Worm (Caenorhabditis elegans): ENCODE data around the gene fbxa-7.

fbxa-7 gene

DNA sequence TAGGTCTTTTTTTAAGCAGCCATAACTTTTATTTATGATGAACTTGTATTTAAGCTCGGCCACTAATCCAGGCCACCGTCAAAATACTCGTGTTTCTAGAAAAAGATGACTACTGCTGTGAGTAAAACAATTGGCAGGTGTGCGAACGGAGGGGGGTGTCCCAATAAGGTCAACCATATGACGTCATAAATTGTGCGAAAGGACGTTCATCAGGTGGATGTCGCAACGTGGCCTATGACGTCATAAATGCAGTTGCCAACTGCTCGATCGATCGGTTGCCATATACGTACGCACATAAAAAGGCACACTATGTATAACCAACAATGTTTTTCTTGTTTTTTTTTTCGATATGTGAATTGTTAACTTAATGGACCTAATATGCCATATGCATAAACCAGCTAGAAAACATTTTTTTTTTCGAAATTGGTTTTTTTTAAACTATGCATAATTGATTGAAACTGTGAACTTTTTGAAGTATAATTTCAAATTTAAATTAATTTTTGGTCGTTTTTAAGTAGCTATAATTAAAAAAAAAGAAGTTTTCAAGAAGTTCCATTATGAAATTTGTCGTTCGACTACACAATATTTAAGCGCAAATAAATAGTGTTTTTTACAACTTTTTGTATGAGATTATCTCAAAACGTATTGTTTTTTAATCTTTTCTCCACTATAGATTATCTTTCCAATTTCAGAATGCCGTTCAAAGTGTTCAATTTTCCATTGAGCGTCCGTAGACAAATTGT is 16.9 kb downstream of the fbxa-7 start, which contains the start of gene C39B5.2:
Gene C39B5.2 (plus strand): TSS at position 693 of the 743 bp plus-strand sequence.
- TF ChIP-seq bed-3 (GFP tag; optimal IDR thresholded peaks at IDR 0.05) (no peak), M03D4.4 (tag; optimal IDR thresholded peaks at IDR 0.05) (no peak), ceh-39 (tag; optimal IDR thresholded peaks at IDR 0.05) (peak; percentile 80), mls-2 (tag; optimal IDR thresholded peaks at IDR 0.05) (no peak), nhr-237 (tag; optimal IDR thresholded peaks at IDR 0.05) (no peak), mep-1 (tag; optimal IDR thresholded peaks at IDR 0.05) (peak; percentile 12), nhr-12 (tag; optimal IDR thresholded peaks at IDR 0.05) (no peak), drap-1 (GFP tag; optimal IDR thresholded peaks at IDR 0.05) (no peak), cnd-1 (tag; optimal IDR thresholded peaks at IDR 0.05) (peak; percentile 78), ceh-43 (GFP tag; optimal IDR thresholded peaks at IDR 0.05) (no peak), nhr-2 (tag; optimal IDR thresholded peaks at IDR 0.05) (peak; percentile 96), unc-120 (tag; optimal IDR thresholded peaks at IDR 0.05; ENCODE audit: poor library complexity, severe bottlenecking) (no peak), unc-62 (GFP tag; optimal IDR thresholded peaks at IDR 0.05) (no peak), ham-2 (GFP tag; optimal IDR thresholded peaks at IDR 0.05) (no peak), ztf-11 (tag; optimal IDR thresholded peaks at IDR 0.05) (peak; percentile 38), ces-1 (GFP tag; optimal IDR thresholded peaks at IDR 0.05) (no peak), zip-8 (tag; optimal IDR thresholded peaks at IDR 0.05) (peak; percentile 99), sptf-1 (tag; optimal IDR thresholded peaks at IDR 0.05) (no peak), elt-3 (tag; optimal IDR thresholded peaks at IDR 0.05) (no peak), elt-1 (tag; optimal IDR thresholded peaks at IDR 0.05; ENCODE audit: borderline replicate concordance, insufficient read depth) (no peak), sem-2 (GFP tag; optimal IDR thresholded peaks at IDR 0.05) (no peak), snpc-4 (tag; optimal IDR thresholded peaks at IDR 0.05) (no peak), flh-1 (GFP tag; optimal IDR thresholded peaks at IDR 0.05) (no peak), pha-4 (tag; optimal IDR thresholded peaks at IDR 0.05) (no peak), lin-13 (tag; optimal IDR thresholded peaks at IDR 0.05) (peak; percentile 28), mab-5 (tag; optimal IDR thresholded peaks at IDR 0.05) (no peak), nhr-28 (tag; optimal IDR thresholded peaks at IDR 0.05) (no peak), hlh-1 (tag; optimal IDR thresholded peaks at IDR 0.05) (no peak), nhr-76 (tag; optimal IDR thresholded peaks at IDR 0.05) (no peak), ceh-83 (GFP tag; optimal IDR thresholded peaks at IDR 0.05) (no peak), unc-39 (tag; optimal IDR thresholded peaks at IDR 0.05) (no peak), lin-32 (GFP tag; optimal IDR thresholded peaks at IDR 0.05) (no peak), tbx-8 (GFP tag; optimal IDR thresholded peaks at IDR 0.05) (no peak), blmp-1 (tag; optimal IDR thresholded peaks at IDR 0.05) (no peak), lsy-2 (tag; optimal IDR thresholded peaks at IDR 0.05) (no peak)

DNA sequence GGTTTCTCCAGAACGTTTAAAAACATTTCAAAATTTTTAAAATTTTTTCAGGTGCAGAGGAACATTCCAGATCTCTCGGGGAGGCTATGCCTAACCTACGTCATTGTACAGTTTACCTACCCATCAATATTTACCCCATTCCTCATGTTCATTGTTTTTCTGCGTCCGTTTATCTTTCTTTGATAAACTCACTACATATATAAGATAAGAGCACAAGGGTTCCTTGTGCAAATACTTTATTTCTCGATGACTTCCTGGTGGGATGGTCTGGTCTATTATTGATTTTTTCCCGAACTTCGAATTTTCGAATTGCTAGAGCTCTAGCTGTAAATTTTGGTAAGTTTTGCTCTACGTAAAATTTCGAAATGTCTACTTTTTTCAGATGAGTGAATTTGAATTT is 17.8 kb downstream of the fbxa-7 start:
- no peak for TF ChIP-seq M03D4.4 (tag; optimal IDR thresholded peaks at IDR 0.05)
- TF ChIP-seq mep-1 (tag; optimal IDR thresholded peaks at IDR 0.05): no peak
- no peak for TF ChIP-seq hlh-1 (tag; optimal IDR thresholded peaks at IDR 0.05)
- no peak for TF ChIP-seq pha-4 (tag; optimal IDR thresholded peaks at IDR 0.05)
- no peak for TF ChIP-seq drap-1 (GFP tag; optimal IDR thresholded peaks at IDR 0.05)
- TF ChIP-seq zip-8 (tag; optimal IDR thresholded peaks at IDR 0.05): no peak
- TF ChIP-seq bed-3 (GFP tag; optimal IDR thresholded peaks at IDR 0.05): no peak
- no peak for TF ChIP-seq flh-1 (GFP tag; optimal IDR thresholded peaks at IDR 0.05)
- TF ChIP-seq mab-5 (tag; optimal IDR thresholded peaks at IDR 0.05): no peak
- no peak for TF ChIP-seq ceh-43 (GFP tag; optimal IDR thresholded peaks at IDR 0.05)
- no peak for TF ChIP-seq sem-2 (GFP tag; optimal IDR thresholded peaks at IDR 0.05)
- no peak for TF ChIP-seq ceh-39 (tag; optimal IDR thresholded peaks at IDR 0.05)
- TF ChIP-seq elt-3 (tag; optimal IDR thresholded peaks at IDR 0.05): no peak
- TF ChIP-seq lin-32 (GFP tag; optimal IDR thresholded peaks at IDR 0.05): no peak
- TF ChIP-seq mls-2 (tag; optimal IDR thresholded peaks at IDR 0.05): no peak
- no peak for TF ChIP-seq nhr-12 (tag; optimal IDR thresholded peaks at IDR 0.05)
- TF ChIP-seq ham-2 (GFP tag; optimal IDR thresholded peaks at IDR 0.05): no peak

DNA sequence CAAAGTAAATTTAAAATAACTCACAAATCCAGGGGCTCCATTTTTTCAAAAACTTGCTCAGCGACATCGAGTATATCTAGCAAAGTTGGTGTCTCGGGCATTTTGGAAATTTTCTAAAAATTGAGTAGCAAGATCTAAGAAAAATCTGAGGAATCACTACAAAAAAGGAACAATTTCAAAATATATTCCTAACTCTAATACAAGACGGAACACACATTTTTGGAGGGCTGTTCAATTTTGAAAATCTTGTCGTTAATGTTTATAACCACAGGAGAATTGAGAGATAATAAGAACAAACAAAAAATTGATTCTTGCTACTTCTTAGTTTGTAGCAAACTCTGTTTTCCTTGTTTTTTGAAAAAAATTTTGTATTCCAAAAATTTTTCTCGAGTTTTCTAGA is 18.9 kb downstream of the fbxa-7 start, which contains the start of gene fbxa-47:
Gene fbxa-47 (minus strand): TSS at position 101 of the 400 bp plus-strand sequence.
- TF ChIP-seq nhr-12 (tag; optimal IDR thresholded peaks at IDR 0.05): no peak
- no peak for TF ChIP-seq lin-32 (GFP tag; optimal IDR thresholded peaks at IDR 0.05)
- no peak for TF ChIP-seq elt-3 (tag; optimal IDR thresholded peaks at IDR 0.05)
- no peak for TF ChIP-seq ham-2 (GFP tag; optimal IDR thresholded peaks at IDR 0.05)
- no peak for TF ChIP-seq nhr-237 (tag; optimal IDR thresholded peaks at IDR 0.05)
- no peak for TF ChIP-seq unc-120 (tag; optimal IDR thresholded peaks at IDR 0.05; ENCODE audit: poor library complexity, severe bottlenecking)
- TF ChIP-seq nhr-2 (tag; optimal IDR thresholded peaks at IDR 0.05): no peak
- TF ChIP-seq ces-1 (GFP tag; optimal IDR thresholded peaks at IDR 0.05): no peak
- no peak for TF ChIP-seq mls-2 (tag; optimal IDR thresholded peaks at IDR 0.05)
- no peak for TF ChIP-seq lin-13 (tag; optimal IDR thresholded peaks at IDR 0.05)
- TF ChIP-seq unc-39 (tag; optimal IDR thresholded peaks at IDR 0.05): no peak
- no peak for TF ChIP-seq ceh-83 (GFP tag; optimal IDR thresholded peaks at IDR 0.05)
- TF ChIP-seq sptf-1 (tag; optimal IDR thresholded peaks at IDR 0.05): no peak
- no peak for TF ChIP-seq mep-1 (tag; optimal IDR thresholded peaks at IDR 0.05)
- TF ChIP-seq unc-62 (GFP tag; optimal IDR thresholded peaks at IDR 0.05): no peak
- TF ChIP-seq ztf-11 (tag; optimal IDR thresholded peaks at IDR 0.05): no peak
- no peak for TF ChIP-seq M03D4.4 (tag; optimal IDR thresholded peaks at IDR 0.05)
